Fruit fly (Drosophila melanogaster): ENCODE data around the gene CG31741.

- TF ChIP-seq CG8478 (optimal IDR thresholded peaks at IDR 0.05), result no peak
- TF ChIP-seq pan (optimal IDR thresholded peaks at IDR 0.05), result no peak
- no peak for TF ChIP-seq usp (GFP tag; optimal IDR thresholded peaks at IDR 0.05)
- no peak for TF ChIP-seq psq (optimal IDR thresholded peaks at IDR 0.05)
- TF ChIP-seq Dll (optimal IDR thresholded peaks at IDR 0.05), result no peak
- no peak for TF ChIP-seq EcR (GFP tag; optimal IDR thresholded peaks at IDR 0.05)
These were observed 37.5 kb downstream of the CG31741 start for dm6 chr2L:18121367-18122230.
